Fruit fly (Drosophila melanogaster) whole organism, embryonic: Measurements from ENCODE around the gene CG8379.

Source experiments
- CG17361 ChIP-seq: fragments of 200-800 bp; sonication (Bioruptor generic); IDR thresholded peaks from 3 replicates; pipeline ENCODE4 v1.3.6; 2022; ENCODE audit warnings: missing biosample characterization, missing genetic modification characterization
- CG17612 ChIP-seq: fragments of 200-800 bp; sonication (Bioruptor generic); IDR thresholded peaks from 2 replicates; pipeline ENCODE4 v1.3.6; 2022; ENCODE audit warnings: missing biosample characterization, missing genetic modification characterization
- CG2678 ChIP-seq: fragments of 200-800 bp; sonication (Bioruptor generic); optimal IDR thresholded peaks from 3 replicates; lab custom pipeline; 2019; ENCODE audit warnings: missing biosample characterization, mild to moderate bottlenecking, missing genetic modification characterization, moderate library complexity
- CG6683 ChIP-seq: fragments of 200-800 bp; sonication (Bioruptor generic); optimal IDR thresholded peaks from 2 replicates; lab custom pipeline; 2017; ENCODE audit warnings: missing biosample characterization, mild to moderate bottlenecking, missing genetic modification characterization, missing genetic modification reagents
- D ChIP-seq, 2 experiments: fragments of 200-800 bp in 1 of 2; fragments of >200 bp in 1 of 2; sonication (Bioruptor generic) in 1 of 2; optimal IDR thresholded peaks; 2 replicates in 1 of 2; 3 replicates in 1 of 2; lab custom pipeline; 2017; ENCODE audit warnings: mild to moderate bottlenecking in 1 of 2, missing biosample characterization in 1 of 2, missing genetic modification characterization in 1 of 2, missing genetic modification reagents in 1 of 2
- Nf-YB ChIP-seq: fragments of 200-800 bp; sonication (Bioruptor generic); optimal IDR thresholded peaks from 3 replicates; lab custom pipeline; 2019; ENCODE audit warnings: missing biosample characterization, mild to moderate bottlenecking, missing genetic modification characterization, moderate library complexity
- dan ChIP-seq: fragments of 200-800 bp; sonication (Bioruptor generic); IDR thresholded peaks from 2 replicates; pipeline ENCODE4 v1.3.6; 2022; ENCODE audit warnings: missing biosample characterization, missing genetic modification characterization
- h ChIP-seq: fragments of >200 bp; optimal IDR thresholded peaks from 2 replicates; lab custom pipeline; 2017
- maf-S ChIP-seq: fragments of 200-800 bp; sonication (Bioruptor generic); optimal IDR thresholded peaks from 2 replicates; lab custom pipeline; 2016; ENCODE audit warnings: missing biosample characterization, missing genetic modification characterization
- pfk ChIP-seq: fragments of 200-800 bp; sonication (Bioruptor generic); optimal IDR thresholded peaks from 2 replicates; lab custom pipeline; 2018; ENCODE audit warnings: missing biosample characterization, mild to moderate bottlenecking, missing genetic modification characterization, moderate library complexity
- sug ChIP-seq: fragments of 200-800 bp; optimal IDR thresholded peaks from 2 replicates; lab custom pipeline; 2019; ENCODE audit warnings: missing biosample characterization, mild to moderate bottlenecking, missing genetic modification characterization, moderate library complexity

dm6 chr3R:8806104-8806503, 18.1 kb upstream of the CG8379 start, which contains the start of gene hng2:
- TF ChIP-seq sug (no peak), dan (no peak), CG2678 (tag; lab: Kevin White, UChicago) (no peak), CG17361 (GFP tag; lab: Robert Waterston, UW) (no peak), D (optimal IDR thresholded peaks at IDR 0.05; lab: Kevin White, UChicago) (no peak), D (GFP tag; optimal IDR thresholded peaks at IDR 0.05; lab: Kevin White, UChicago) (no peak), h (no peak), CG6683 (GFP tag; lab: Kevin White, UChicago) (no peak), Nf-YB (GFP tag; lab: Kevin White, UChicago) (no peak), maf-S (GFP tag; lab: Kevin White, UChicago) (no peak), pfk (GFP tag; lab: Kevin White, UChicago) (no peak), CG17612 (GFP tag; lab: Robert Waterston, UW) (no peak)
